Fruit fly (Drosophila melanogaster): ENCODE measurements around the gene CG32187.

CG32187 gene

DNA sequence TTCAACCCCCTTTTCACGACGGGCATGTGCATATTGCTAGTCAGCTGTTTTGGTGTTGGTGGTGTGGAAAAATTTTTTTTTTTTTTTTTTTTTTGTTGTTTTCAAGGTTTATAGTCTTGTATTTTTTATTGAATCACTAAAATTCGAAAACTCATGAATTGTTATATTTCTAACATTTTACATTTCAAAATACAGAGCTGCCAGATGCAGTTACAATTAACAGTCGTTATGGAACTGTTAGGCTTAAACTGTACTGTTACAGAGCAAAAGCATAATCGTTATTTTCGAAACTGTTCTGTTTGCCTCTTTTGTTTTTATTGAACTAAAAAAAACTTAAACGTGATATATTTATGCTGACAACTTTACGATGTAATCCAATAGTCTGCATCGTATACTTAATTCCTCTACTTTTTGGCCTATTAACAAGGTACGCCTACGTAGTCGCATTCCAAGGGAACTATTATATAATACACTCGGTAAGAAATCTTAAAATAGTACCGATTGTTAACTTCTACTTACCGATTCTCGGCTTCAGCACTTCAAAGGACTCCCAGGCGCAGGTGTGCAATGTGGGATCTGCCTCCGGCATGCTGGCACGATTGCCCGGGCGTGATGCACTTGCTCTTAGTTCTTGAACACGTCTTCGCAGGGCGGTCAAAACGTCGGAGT, at the start of gene CG32187:
TSS of gene CG32187 (minus strand) at position 9 of the 669 bp plus-strand sequence.
- TF ChIP-seq CG14655 (GFP tag; optimal IDR thresholded peaks at IDR 0.05): no peak
- TF ChIP-seq D1 (tag; optimal IDR thresholded peaks at IDR 0.05): no peak
- no peak for TF ChIP-seq CG8301 (tag; optimal IDR thresholded peaks at IDR 0.05)
- TF ChIP-seq EcR (GFP tag; optimal IDR thresholded peaks at IDR 0.05): no peak
- TF ChIP-seq CG10348 (GFP tag; IDR thresholded peaks at IDR 0.05): no peak
- no peak for TF ChIP-seq Pif1B (GFP tag; optimal IDR thresholded peaks at IDR 0.05)

DNA sequence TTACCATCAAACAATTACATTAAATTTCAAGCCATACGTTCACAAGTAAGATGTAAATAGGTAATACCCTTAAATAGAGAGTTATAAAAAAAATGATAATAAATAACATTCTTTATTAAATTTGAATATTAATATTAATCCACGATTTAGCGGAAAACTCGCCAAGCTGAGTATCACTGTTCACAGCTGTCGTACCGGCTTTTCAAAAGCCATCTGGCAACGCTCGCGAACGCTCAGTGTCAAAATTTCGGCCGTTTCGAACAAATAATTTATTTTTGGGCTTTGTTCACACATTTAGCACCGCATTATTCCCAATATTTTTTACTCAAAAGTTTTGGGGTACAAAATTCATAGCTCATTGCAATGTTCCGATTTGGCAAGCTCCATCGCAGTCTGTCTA, 43.4 kb upstream of the CG32187 start, which contains the start of gene TrpRS-m:
TSS of gene TrpRS-m (plus strand) at position 211 of the 400 bp plus-strand sequence.
- peak; percentile 53 for TF ChIP-seq D1 (tag; optimal IDR thresholded peaks at IDR 0.05)
- TF ChIP-seq Pif1B (GFP tag; optimal IDR thresholded peaks at IDR 0.05): no peak

DNA sequence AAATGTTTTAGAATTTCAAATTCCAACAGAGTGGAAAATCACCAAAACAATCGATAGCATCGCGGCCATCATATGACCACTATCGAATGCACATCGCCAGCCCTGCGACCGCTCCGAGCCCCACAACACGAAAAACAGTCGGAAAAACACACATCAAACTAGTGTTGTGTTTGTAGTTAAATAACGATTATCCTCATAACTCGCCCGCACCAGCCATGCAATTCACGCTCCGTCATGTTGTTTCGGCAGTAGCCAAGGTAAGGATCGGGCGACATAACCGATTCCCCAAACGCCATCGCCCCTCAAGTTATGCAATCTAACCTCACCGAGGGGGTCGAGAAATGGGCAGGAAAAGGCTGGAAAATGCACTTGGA, 40.8 kb upstream of the CG32187 start:
- TF ChIP-seq CG4496 (GFP tag; IDR thresholded peaks at IDR 0.05) (0 out of 3 replicates have a peak, but pooled peaks have one; percentile 27), Pif1A (GFP tag; optimal IDR thresholded peaks at IDR 0.05) (no peak)

DNA sequence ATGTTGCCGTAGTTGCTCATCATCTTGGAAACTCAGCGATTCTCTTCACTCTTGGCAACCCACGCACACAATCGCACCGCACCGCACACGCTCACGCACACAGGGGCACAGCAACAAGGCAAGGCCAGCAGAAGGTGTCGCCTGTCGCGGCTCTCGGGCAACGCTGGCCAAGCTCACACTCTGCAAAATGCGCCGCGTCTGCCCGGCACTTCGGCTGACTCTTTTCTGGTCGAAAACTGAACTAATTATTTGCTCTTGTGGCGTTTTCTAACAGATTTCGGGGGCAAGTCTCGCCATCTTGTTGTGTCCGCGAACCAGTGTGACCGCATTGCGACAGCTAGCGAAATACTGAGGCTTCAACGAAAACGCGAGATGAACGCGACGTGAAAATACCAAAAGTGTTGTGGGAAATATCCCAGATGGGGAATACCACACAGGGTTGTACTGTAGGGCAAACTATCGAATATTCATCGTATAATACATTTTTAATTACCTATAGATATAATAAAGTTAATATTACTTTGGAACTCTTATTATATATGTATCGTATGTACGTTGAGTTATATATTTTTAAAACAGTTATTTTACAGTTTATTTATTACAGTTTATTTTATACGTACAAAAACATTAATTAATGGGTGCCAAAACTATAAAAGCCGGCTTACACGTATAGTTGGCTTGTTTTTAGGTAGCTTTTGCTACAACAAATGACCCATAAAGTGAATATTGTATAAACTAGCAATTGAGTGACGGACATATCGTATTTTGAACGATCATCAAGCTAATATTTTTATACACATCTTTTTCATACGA, 40.2 kb upstream of the CG32187 start, which contains the start of the genes MED19 and CG7430:
TSS of gene MED19 (minus strand) at position 333 of the 813 bp plus-strand sequence.
TSS of gene CG7430 (plus strand) at position 748 of the 813 bp plus-strand sequence.
- peak; percentile 29; the same call in 1 of the 2 replicates for TF ChIP-seq CG12605 (GFP tag; IDR thresholded peaks at IDR 0.05)
- peak; percentile 24 for TF ChIP-seq gl (tag; optimal IDR thresholded peaks at IDR 0.05)
- TF ChIP-seq rn (GFP tag; IDR thresholded peaks at IDR 0.05): no peak
- peak; percentile 54; the same call in 2 of the 3 replicates for TF ChIP-seq CG4496 (GFP tag; IDR thresholded peaks at IDR 0.05)
- TF ChIP-seq EcR (GFP tag; optimal IDR thresholded peaks at IDR 0.05): peak; percentile 87

DNA sequence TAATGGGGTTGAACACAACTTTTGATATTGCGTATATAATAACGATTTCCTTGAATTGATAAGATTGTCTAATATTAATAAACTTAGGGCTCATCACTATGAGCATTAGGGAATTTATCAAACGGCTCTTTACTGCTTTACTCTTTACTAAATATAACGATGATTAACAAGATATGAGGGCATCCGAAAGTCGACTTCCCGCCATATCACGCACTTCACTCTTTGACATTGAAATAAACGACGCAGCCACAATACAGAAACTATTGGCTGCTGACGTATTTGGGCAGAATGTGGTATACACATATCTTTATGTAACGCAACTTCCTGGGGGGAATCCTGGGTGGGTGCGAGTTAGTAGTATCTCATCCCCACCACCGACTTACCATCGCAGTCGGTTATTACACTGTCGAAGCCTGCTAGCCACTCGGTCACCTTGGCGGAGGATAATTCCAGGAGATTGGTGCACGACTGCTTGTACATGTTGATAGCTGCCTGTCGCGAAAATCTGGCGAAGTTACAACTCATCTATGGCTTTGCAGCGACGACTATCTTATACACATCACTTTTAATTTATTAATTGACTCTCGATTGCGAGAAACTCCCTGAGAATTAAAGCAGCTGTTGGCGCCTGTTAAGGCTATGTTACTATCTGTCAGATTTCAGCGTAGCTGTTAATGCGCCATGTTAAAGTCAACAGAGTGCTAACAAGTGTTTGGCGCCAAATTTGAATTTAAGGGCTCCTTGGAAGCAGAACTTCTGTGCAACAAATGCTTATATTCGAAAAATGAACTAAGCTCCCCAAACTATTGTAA, 36.9 kb upstream of the CG32187 start, which contains the start of gene CG5567:
TSS of gene CG5567 (minus strand) at position 653 of the 812 bp plus-strand sequence.
- TF ChIP-seq CG4496 (GFP tag; IDR thresholded peaks at IDR 0.05) (no peak; the same call in 2 of the 3 replicates), Pif1A (GFP tag; optimal IDR thresholded peaks at IDR 0.05) (no peak), CG15710 (tag; optimal IDR thresholded peaks at IDR 0.05) (no peak), CG13204 (GFP tag; optimal IDR thresholded peaks at IDR 0.05) (no peak), CG32121 (GFP tag; IDR thresholded peaks at IDR 0.05) (0 out of 2 replicates have a peak, but pooled peaks have one; percentile 33), CG10348 (GFP tag; IDR thresholded peaks at IDR 0.05) (no peak), CG9948 (tag; optimal IDR thresholded peaks at IDR 0.05) (no peak), Pif1B (GFP tag; optimal IDR thresholded peaks at IDR 0.05) (no peak), D1 (tag; optimal IDR thresholded peaks at IDR 0.05) (no peak), rn (GFP tag; IDR thresholded peaks at IDR 0.05) (no peak), gl (tag; optimal IDR thresholded peaks at IDR 0.05) (no peak), CG8159 (tag; optimal IDR thresholded peaks at IDR 0.05) (no peak), fd96Ca (GFP tag; IDR thresholded peaks at IDR 0.05) (0 out of 3 replicates have a peak, but pooled peaks have one; percentile 17), EcR (GFP tag; optimal IDR thresholded peaks at IDR 0.05) (peak; percentile 38), CG14655 (GFP tag; optimal IDR thresholded peaks at IDR 0.05) (no peak), CG34367 (tag; optimal IDR thresholded peaks at IDR 0.05) (no peak), CG12605 (GFP tag; IDR thresholded peaks at IDR 0.05) (0 out of 2 replicates have a peak, but pooled peaks have one; percentile 19), Ets98B (GFP tag; IDR thresholded peaks at IDR 0.05) (no peak), CG17806 (tag; optimal IDR thresholded peaks at IDR 0.05) (peak; percentile 10), Snoo (tag; optimal IDR thresholded peaks at IDR 0.05) (peak; percentile 2), CG8301 (tag; optimal IDR thresholded peaks at IDR 0.05) (no peak)

DNA sequence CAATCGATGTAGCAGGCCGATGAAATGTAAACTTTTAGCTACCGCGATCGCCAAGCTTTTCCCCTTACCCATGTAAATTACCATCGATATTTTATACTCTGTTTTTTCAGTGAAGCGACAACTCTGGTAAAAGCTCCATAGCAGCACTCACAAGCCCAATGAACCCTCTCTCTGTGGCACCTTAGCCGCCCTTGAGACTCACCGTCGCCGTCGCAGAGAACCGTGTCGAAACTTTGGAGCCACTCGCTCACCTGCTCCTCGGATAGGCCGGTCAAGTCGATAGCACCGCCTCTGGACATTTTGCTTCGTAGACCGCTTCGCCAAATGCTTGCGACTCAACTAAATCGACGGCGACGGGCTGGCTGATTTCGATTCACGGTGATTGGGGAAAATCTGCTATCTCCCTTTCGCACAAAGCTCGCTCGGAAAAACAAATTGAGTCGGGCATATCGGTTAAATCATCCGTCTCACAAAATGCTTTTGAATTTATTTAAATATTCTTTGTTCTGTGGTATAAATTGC, 35.0 kb upstream of the CG32187 start, which contains the start of gene CG5577:
TSS of gene CG5577 (minus strand) at position 343 of the 522 bp plus-strand sequence.
- TF ChIP-seq CG9948 (tag; optimal IDR thresholded peaks at IDR 0.05) (no peak), EcR (GFP tag; optimal IDR thresholded peaks at IDR 0.05) (peak; percentile 89), CG10348 (GFP tag; IDR thresholded peaks at IDR 0.05) (no peak), CG4496 (GFP tag; IDR thresholded peaks at IDR 0.05) (peak; percentile 87), CG32121 (GFP tag; IDR thresholded peaks at IDR 0.05) (0 out of 2 replicates have a peak, but pooled peaks have one; percentile 25)
